Worm (Caenorhabditis elegans) whole organism, dauer: Measurements from ENCODE around the gene F32D1.11.

ENCODE experiments used
- unc-62 ChIP-seq: sonication (generic microtip); optimal IDR thresholded peaks from 2 replicates; lab custom pipeline; 2017; ENCODE audit warnings: missing biosample characterization, missing genetic modification reagents, missing genetic modification characterization

Gene F32D1.11

ce11 chrV:4375807-4376564 lies 9.6 kb upstream of the F32D1.11 start, which contains the start of gene F32D1.7:
Gene F32D1.7 (minus strand): TSS chrV:4376173.
- TF ChIP-seq unc-62 = no peak

- TF ChIP-seq unc-62 = no peak
Observed at ce11 chrV:4374625-4375024, 8.3 kb upstream of the F32D1.11 start, which contains the start of gene neg-1. Gene neg-1 (minus strand): TSS chrV:4374874.

- TF ChIP-seq unc-62 = no peak
Observed at ce11 chrV:4373656-4374055, 7.3 kb upstream of the F32D1.11 start.

- no peak for TF ChIP-seq unc-62
Observed at ce11 chrV:4372986-4373385, 6.6 kb upstream of the F32D1.11 start.

ce11 chrV:4371309-4371933 lies 5.1 kb upstream of the F32D1.11 start, which contains the start of the genes gmpr-1 and fipp-1:
Gene gmpr-1 (minus strand): TSS chrV:4371383.
Gene fipp-1 (plus strand): TSS chrV:4371807.
- TF ChIP-seq unc-62 = no peak

ce11 chrV:4370515-4370914 lies 4.2 kb upstream of the F32D1.11 start:
- TF ChIP-seq unc-62 = no peak

- TF ChIP-seq unc-62 = no peak
Observed at ce11 chrV:4364517-4364916, 1.8 kb downstream of the F32D1.11 start, which contains the start of gene grl-13. Gene grl-13 (minus strand): TSS chrV:4364617.

ce11 chrV:4361505-4361904 lies 4.8 kb downstream of the F32D1.11 start, which contains the start of gene F32D1.3:
Gene F32D1.3 (minus strand): TSS chrV:4361569.
- TF ChIP-seq unc-62 = no peak

ce11 chrV:4360018-4360417 lies 6.3 kb downstream of the F32D1.11 start:
- no peak for TF ChIP-seq unc-62

- TF ChIP-seq unc-62 = no peak
Observed at ce11 chrV:4359127-4359526, 7.2 kb downstream of the F32D1.11 start.

- TF ChIP-seq unc-62 = no peak
Observed at ce11 chrV:4357369-4357768, 9.0 kb downstream of the F32D1.11 start.

ce11 chrV:4356047-4356612 lies 10.2 kb downstream of the F32D1.11 start:
- TF ChIP-seq unc-62 = no peak

- no peak for TF ChIP-seq unc-62
Observed at ce11 chrV:4346799-4347198, 19.5 kb downstream of the F32D1.11 start, which contains the start of gene mcm-7. Gene mcm-7 (plus strand): TSS chrV:4347166.

ce11 chrV:4346325-4346724 lies 20.0 kb downstream of the F32D1.11 start, which contains the start of gene hpo-18:
Gene hpo-18 (minus strand): TSS chrV:4346425.
- TF ChIP-seq unc-62 = no peak

- no peak for TF ChIP-seq unc-62
Observed at ce11 chrV:4345714-4346113, 20.6 kb downstream of the F32D1.11 start, which contains the start of gene figl-1. Gene figl-1 (minus strand): TSS chrV:4345999.

ce11 chrV:4341736-4342135 lies 24.6 kb downstream of the F32D1.11 start:
- TF ChIP-seq unc-62 = no peak

- no peak for TF ChIP-seq unc-62
Observed at ce11 chrV:4341208-4341607, 25.1 kb downstream of the F32D1.11 start, which contains the start of gene glrx-3. Gene glrx-3 (minus strand): TSS chrV:4341308.
